Worm (Caenorhabditis elegans): ENCODE results near the gene EGAP1.1.

The EGAP1.1 gene

DNA sequence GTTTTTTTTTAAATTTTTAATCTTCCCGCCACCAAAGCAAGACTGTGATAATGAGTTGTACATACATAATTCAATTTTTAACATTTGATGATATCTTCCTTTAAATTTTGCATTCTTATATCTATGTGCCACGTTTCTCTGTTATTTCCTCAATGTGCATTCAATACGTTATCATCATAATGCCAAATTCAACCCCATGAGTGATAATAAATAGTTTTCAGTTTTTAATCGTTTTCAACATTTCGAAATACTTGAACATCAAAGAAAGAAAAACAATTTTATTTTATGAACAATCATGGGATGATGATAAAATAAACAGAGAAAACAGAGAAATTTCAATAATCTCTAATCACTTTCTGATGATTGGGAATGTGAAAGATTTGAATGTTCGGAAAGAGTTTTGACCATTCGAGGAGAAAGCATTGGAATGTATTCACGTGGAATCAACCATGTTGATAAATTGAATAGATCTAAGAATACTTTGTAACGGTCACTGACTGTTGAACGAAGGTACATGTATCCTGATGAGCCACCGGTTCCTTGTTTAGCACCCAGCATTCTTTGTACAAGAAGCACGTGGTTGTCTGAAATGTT lies 19.6 kb downstream of the EGAP1.1 start:
- TF ChIP-seq dao-5 (tag; optimal IDR thresholded peaks at IDR 0.05) (no peak), W03F9.2 (tag; optimal IDR thresholded peaks at IDR 0.05) (peak; percentile 9), him-1 (tag; optimal IDR thresholded peaks at IDR 0.05) (no peak)

DNA sequence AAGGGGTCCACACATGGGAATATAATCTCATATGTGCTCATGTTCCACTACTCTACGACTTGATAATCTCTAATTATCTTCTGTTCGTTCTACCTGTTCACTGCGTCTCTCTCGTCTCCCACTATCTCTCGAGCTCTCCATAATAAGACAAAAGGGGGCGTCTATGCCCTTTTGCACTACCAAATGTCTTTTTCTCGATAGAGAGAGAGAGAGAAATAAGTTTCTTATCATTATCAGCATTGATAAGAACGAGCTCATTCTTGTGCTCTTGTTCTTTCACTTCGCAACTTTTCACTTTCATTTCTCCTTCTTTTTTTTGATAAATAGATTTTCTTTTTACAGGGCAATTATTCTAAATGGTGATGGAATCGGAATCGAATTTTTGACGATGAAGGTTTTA lies 21.1 kb downstream of the EGAP1.1 start:
- TF ChIP-seq dao-5 (tag; optimal IDR thresholded peaks at IDR 0.05) (no peak), W03F9.2 (tag; optimal IDR thresholded peaks at IDR 0.05) (no peak), him-1 (tag; optimal IDR thresholded peaks at IDR 0.05) (no peak)

- no peak for TF ChIP-seq W03F9.2 (tag; optimal IDR thresholded peaks at IDR 0.05)
- TF ChIP-seq dao-5 (tag; optimal IDR thresholded peaks at IDR 0.05): no peak
- TF ChIP-seq him-1 (tag; optimal IDR thresholded peaks at IDR 0.05): no peak
These were observed 22.3 kb downstream of the EGAP1.1 start for ce11 chrIII:5914717-5915116.

ce11 chrIII:5908408-5908807 lies 28.6 kb downstream of the EGAP1.1 start, which contains the start of gene C28H8.3:
Gene C28H8.3 (plus strand): TSS chrIII:5908700.
- TF ChIP-seq dao-5 (tag; optimal IDR thresholded peaks at IDR 0.05) (no peak), W03F9.2 (tag; optimal IDR thresholded peaks at IDR 0.05) (no peak), him-1 (tag; optimal IDR thresholded peaks at IDR 0.05) (no peak)

ce11 chrIII:5906749-5907148 lies 30.3 kb downstream of the EGAP1.1 start, which contains the start of gene erd-2.2:
Gene erd-2.2 (plus strand): TSS chrIII:5907049.
- no peak for TF ChIP-seq dao-5 (tag; optimal IDR thresholded peaks at IDR 0.05)

- TF ChIP-seq dao-5 (tag; optimal IDR thresholded peaks at IDR 0.05): no peak
- TF ChIP-seq W03F9.2 (tag; optimal IDR thresholded peaks at IDR 0.05): no peak
- TF ChIP-seq him-1 (tag; optimal IDR thresholded peaks at IDR 0.05): no peak
These were observed 31.0 kb downstream of the EGAP1.1 start, which contains the start of gene dpff-1 for ce11 chrIII:5906059-5906458. Gene dpff-1 (minus strand): TSS chrIII:5906346.

- TF ChIP-seq him-1 (tag; optimal IDR thresholded peaks at IDR 0.05) (no peak), dao-5 (tag; optimal IDR thresholded peaks at IDR 0.05) (no peak), W03F9.2 (tag; optimal IDR thresholded peaks at IDR 0.05) (no peak)
These were observed 34.5 kb downstream of the EGAP1.1 start for ce11 chrIII:5902558-5902957.

- TF ChIP-seq dao-5 (tag; optimal IDR thresholded peaks at IDR 0.05): no peak
- TF ChIP-seq him-1 (tag; optimal IDR thresholded peaks at IDR 0.05): no peak
These were observed 36.3 kb downstream of the EGAP1.1 start for ce11 chrIII:5900709-5901108.

- no peak for TF ChIP-seq W03F9.2 (tag; optimal IDR thresholded peaks at IDR 0.05)
- no peak for TF ChIP-seq him-1 (tag; optimal IDR thresholded peaks at IDR 0.05)
- no peak for TF ChIP-seq dao-5 (tag; optimal IDR thresholded peaks at IDR 0.05)
These were observed 38.4 kb downstream of the EGAP1.1 start for ce11 chrIII:5898631-5899030.

DNA sequence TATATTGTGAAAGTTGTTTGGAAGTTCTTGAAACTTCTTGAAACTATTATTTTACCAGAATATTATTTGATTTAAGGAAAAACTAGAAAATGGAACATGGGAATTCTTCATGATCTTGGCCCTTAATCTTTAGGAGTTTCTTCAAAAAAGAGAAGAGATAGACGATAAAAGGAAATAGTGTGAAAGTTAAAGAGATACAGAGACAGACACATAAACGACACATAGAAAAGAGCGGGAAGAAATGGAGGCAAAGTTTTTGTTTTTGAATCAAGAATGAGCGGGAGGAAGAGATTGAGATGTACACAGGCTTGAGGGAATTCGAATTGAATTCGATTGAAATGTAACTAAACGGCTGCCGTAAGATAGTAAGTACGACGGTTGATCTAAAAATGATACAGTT lies 39.6 kb downstream of the EGAP1.1 start:
- no peak for TF ChIP-seq dao-5 (tag; optimal IDR thresholded peaks at IDR 0.05)
- no peak for TF ChIP-seq him-1 (tag; optimal IDR thresholded peaks at IDR 0.05)
- no peak for TF ChIP-seq W03F9.2 (tag; optimal IDR thresholded peaks at IDR 0.05)

DNA sequence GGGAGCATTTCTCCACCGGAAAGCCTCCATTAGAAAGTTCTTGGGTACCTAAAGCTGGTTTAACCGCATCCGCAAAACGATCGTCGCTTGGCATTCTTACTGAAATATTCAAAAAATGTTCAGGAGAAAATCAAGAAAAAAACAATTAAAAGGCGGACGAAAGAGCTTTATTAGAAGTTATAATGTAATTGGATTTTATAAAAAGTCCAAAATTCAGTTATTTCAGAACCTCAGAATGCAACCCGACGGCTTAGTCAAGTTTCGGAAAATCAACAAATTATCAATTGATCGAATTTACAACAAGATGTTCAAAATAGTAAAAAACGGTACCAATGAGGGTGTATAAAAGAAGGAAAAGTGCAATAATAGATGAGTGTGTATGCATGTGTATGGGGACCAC lies 41.1 kb downstream of the EGAP1.1 start, which contains the start of gene pxl-1:
TSS of gene pxl-1 (minus strand) at position 101 of the 400 bp plus-strand sequence.
- TF ChIP-seq W03F9.2 (tag; optimal IDR thresholded peaks at IDR 0.05) (no peak), dao-5 (tag; optimal IDR thresholded peaks at IDR 0.05) (no peak), him-1 (tag; optimal IDR thresholded peaks at IDR 0.05) (no peak)

ce11 chrIII:5892909-5893308 lies 44.1 kb downstream of the EGAP1.1 start:
- TF ChIP-seq him-1 (tag; optimal IDR thresholded peaks at IDR 0.05) (no peak), dao-5 (tag; optimal IDR thresholded peaks at IDR 0.05) (no peak), W03F9.2 (tag; optimal IDR thresholded peaks at IDR 0.05) (no peak)

ce11 chrIII:5888675-5889074 lies 48.3 kb downstream of the EGAP1.1 start, which contains the start of gene C28H8.8:
Gene C28H8.8 (minus strand): TSS chrIII:5888775.
- TF ChIP-seq him-1 (tag; optimal IDR thresholded peaks at IDR 0.05): no peak
- no peak for TF ChIP-seq W03F9.2 (tag; optimal IDR thresholded peaks at IDR 0.05)
- TF ChIP-seq dao-5 (tag; optimal IDR thresholded peaks at IDR 0.05): no peak

- TF ChIP-seq dao-5 (tag; optimal IDR thresholded peaks at IDR 0.05): no peak
- no peak for TF ChIP-seq him-1 (tag; optimal IDR thresholded peaks at IDR 0.05)
- TF ChIP-seq W03F9.2 (tag; optimal IDR thresholded peaks at IDR 0.05): no peak
These were observed 50.1 kb downstream of the EGAP1.1 start, which contains the start of gene C28H8.7 for ce11 chrIII:5886893-5887292. Gene C28H8.7 (minus strand): TSS chrIII:5886993.

All from whole organism, L4/young adult.